Worm (Caenorhabditis elegans): Measurements from ENCODE around the gene prcc-1.

prcc-1 gene

DNA sequence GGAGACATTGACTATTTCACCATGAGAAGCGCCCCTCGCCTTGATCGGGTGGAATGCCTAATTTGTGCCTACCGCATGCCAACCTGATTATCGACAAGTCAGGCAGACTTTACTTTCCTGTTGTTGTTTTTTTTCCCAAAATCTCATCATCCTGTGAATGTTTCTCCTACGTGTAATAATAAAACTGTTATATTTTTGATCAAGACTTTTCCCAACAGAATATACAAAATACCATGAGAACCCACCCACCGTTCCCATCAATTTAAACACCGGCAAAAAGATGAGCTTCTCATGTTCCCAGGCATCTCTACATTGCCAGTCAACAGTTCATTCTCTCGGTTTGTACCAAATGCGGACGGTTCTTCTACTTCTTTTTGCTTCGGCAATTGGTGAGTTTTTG lies 46.7 kb downstream of the prcc-1 start, which contains the start of gene scl-9:
scl-9 (plus strand) TSS at position 301 of the 400 bp plus-strand sequence.
- TF ChIP-seq lin-14 (GFP tag; optimal IDR thresholded peaks at IDR 0.05) (no peak), hlh-4 (tag; optimal IDR thresholded peaks at IDR 0.05) (no peak), isw-1 (GFP tag; IDR thresholded peaks at IDR 0.05) (no peak), tlp-1 (tag; optimal IDR thresholded peaks at IDR 0.05) (no peak), C16A3.4 (tag; optimal IDR thresholded peaks at IDR 0.05) (no peak), unc-86 (tag; optimal IDR thresholded peaks at IDR 0.05) (no peak), lsy-2 (tag; optimal IDR thresholded peaks at IDR 0.05) (no peak), ceh-63 (GFP tag; optimal IDR thresholded peaks at IDR 0.05) (no peak), unc-130 (tag; optimal IDR thresholded peaks at IDR 0.05) (no peak), ceh-82 (tag; optimal IDR thresholded peaks at IDR 0.05) (no peak), zag-1 (tag; optimal IDR thresholded peaks at IDR 0.05) (no peak), fkh-10 (GFP tag; optimal IDR thresholded peaks at IDR 0.05) (no peak)

DNA sequence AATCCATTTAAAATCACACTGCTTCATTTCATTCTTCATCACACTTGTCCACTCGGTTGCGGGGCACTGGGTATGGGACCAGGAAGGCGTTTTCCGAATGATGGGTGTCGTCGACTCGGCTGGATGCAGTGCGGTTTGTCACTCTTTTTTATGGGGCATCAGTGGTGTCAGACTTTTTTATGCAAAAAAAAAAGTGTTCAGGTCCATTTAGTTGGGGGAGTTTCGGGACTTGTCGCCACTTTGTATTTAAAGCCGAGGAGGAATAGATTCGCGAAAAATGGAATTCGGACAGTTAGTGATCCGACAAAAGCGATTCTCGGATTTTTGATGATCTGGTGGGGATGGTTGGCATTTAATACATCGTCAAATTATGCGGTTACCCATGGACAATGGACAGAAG lies 48.6 kb downstream of the prcc-1 start:
- no peak for TF ChIP-seq alr-1 (tag; optimal IDR thresholded peaks at IDR 0.05; ENCODE audit: borderline replicate concordance)
- no peak for TF ChIP-seq sox-4 (tag; optimal IDR thresholded peaks at IDR 0.05)
- no peak for TF ChIP-seq nhr-76 (tag; optimal IDR thresholded peaks at IDR 0.05)
- no peak for TF ChIP-seq mdl-1 (tag; optimal IDR thresholded peaks at IDR 0.05)
- no peak for TF ChIP-seq efl-1 (optimal IDR thresholded peaks at IDR 0.05)
- no peak for TF ChIP-seq efl-1 (GFP tag; optimal IDR thresholded peaks at IDR 0.05 in 1 of 2)
- no peak for TF ChIP-seq unc-130 (tag; optimal IDR thresholded peaks at IDR 0.05)
- no peak for TF ChIP-seq vab-15 (tag; optimal IDR thresholded peaks at IDR 0.05)
- no peak for TF ChIP-seq aha-1 (tag; optimal IDR thresholded peaks at IDR 0.05)
- no peak for TF ChIP-seq lsy-2 (tag; optimal IDR thresholded peaks at IDR 0.05)
- TF ChIP-seq nhr-47 (tag; optimal IDR thresholded peaks at IDR 0.05), result no peak
- no peak for TF ChIP-seq ceh-90 (tag; optimal IDR thresholded peaks at IDR 0.05)
- no peak for TF ChIP-seq unc-98 (GFP tag; IDR thresholded peaks at IDR 0.05)
- no peak for TF ChIP-seq irx-1 (tag; optimal IDR thresholded peaks at IDR 0.05)
- no peak for TF ChIP-seq C04F5.9 (tag; optimal IDR thresholded peaks at IDR 0.05)
- TF ChIP-seq sptf-1 (tag; optimal IDR thresholded peaks at IDR 0.05), result no peak

DNA sequence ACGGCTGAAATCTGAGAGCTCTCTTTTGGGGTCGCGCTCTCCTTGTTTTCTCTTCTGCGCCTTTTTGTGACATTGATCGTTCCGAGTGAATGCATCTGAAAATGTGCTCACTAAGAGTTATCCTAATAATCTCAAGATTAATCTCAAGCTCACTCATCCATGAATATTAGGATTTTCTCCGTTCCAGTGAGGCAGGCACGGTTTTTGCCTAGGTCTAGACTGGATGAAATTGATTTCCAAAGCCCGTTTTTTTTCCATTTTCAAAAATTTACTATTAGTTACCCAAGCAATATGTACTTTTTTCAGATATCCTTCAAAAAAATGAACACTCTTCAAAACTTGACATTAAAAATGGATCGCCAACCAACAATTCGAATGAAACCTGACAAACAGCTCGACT lies 51.5 kb downstream of the prcc-1 start, which contains the start of gene amt-2:
amt-2 (plus strand) TSS at position 301 of the 400 bp plus-strand sequence.
- TF ChIP-seq snpc-4 (tag; optimal IDR thresholded peaks at IDR 0.05), result no peak

DNA sequence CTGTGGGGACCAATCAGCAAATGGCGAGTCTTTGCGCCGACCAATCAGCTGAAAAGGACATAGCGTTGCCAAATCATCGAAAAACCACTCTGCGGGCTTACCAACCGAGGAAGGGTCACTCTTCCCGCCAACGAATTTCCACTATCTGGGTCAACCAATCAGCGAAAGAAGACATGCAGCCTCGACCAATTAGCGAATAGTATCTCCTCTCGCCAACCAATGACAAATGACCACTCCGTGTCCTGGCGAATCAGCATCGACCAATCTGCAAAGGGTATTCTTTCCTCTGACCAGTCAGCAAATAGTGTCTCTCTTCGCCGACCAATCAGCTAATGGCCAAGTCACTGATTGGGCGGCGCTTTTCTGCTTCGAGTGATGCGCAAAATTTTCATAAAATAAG lies 52.1 kb downstream of the prcc-1 start:
- no peak for TF ChIP-seq ztf-11 (tag; optimal IDR thresholded peaks at IDR 0.05)
- TF ChIP-seq efl-1 (optimal IDR thresholded peaks at IDR 0.05), result no peak
- peak in 1 of 2 experiments; percentile 77 for TF ChIP-seq efl-1 (GFP tag; optimal IDR thresholded peaks at IDR 0.05 in 1 of 2)
